Worm (Caenorhabditis elegans) whole organism, L2 larva: ENCODE data around the gene fbxa-79.

Experiments used
- R02D3.7 ChIP-seq: fragments of 150-350 bp; optimal IDR thresholded peaks from 2 replicates; lab custom pipeline; 2014; ENCODE audit warnings: missing biosample characterization, missing genetic modification characterization
- mdl-1 ChIP-seq, 2 experiments: fragments of 150-350 bp in 1 of 2; sonication (generic microtip) in 1 of 2; optimal IDR thresholded peaks; 2 replicates each; lab custom pipeline; 2017; ENCODE audit warnings: missing biosample characterization in 2 of 2, missing genetic modification characterization in 2 of 2
- ztf-1 ChIP-seq: fragments of 200-800 bp; sonication (Bioruptor generic); conservative IDR thresholded peaks from 2 replicates; pipeline ENCODE4 v1.3.6; 2022; ENCODE audit warnings: missing genetic modification characterization, missing compliant biosample characterization

DNA sequence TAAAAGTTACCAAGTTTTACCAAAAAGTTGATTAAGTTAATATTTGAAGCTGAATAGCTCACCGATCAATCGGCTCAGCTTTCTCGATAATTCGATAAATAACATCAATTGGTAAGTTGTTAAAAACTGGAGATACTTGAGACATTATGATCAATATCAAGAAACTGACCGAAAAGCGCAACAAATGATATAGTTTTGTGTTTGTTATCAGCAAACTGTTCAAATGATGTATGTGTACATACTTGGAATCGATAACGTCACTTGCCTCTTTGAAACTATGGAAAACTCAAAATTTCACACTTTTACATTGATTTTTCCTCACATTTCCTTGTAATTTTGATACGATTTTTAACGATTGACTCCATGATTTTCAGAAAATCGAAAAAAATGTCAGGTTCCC, 6.9 kb upstream of the fbxa-79 start, which contains the start of the genes fbxa-80 and fbxa-19:
- TF ChIP-seq ztf-1 = no peak
- TF ChIP-seq mdl-1 (tag; optimal IDR thresholded peaks at IDR 0.05; lab: Kevin White, UChicago) = no peak
- no peak for TF ChIP-seq R02D3.7 (tag; lab: Kevin White, UChicago)
